Worm (Caenorhabditis elegans): ENCODE results near the gene disl-2.

disl-2 gene

DNA sequence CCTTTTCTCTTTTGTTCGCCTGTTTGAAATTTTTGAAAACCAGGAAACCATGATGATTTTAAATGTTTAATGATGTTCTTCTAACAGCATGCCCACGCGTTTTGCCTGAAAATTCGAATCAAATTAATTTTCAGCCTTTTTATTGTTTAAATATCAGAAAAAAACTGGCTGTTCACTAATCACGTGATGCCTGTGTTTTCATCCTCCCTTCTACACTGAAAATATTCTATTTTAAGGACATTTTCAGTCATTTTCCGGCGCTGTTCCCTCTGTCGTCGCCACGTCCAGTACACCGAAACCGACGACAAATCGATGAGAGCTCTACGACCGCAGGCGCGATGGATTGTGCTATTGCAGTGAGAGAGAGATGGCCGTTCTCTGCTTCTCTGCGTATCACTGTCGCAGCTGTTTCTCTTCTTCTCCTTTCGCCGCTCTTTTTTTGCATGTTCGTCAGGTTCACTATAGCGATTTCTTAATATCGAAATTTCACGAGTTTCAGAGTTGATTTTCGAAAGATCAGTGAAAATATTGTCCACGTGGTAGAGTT lies 6.9 kb downstream of the disl-2 start, which contains the start of gene F48E8.8 (continued):
- TF ChIP-seq ZK546.5 (tag; optimal IDR thresholded peaks at IDR 0.05) (no peak), mes-2 (tag; optimal IDR thresholded peaks at IDR 0.05; ENCODE audit: poor library complexity, severe bottlenecking) (peak; percentile 73), lir-3 (tag; optimal IDR thresholded peaks at IDR 0.05) (no peak), ceh-28 (tag; optimal IDR thresholded peaks at IDR 0.05) (no peak), nhr-28 (tag; optimal IDR thresholded peaks at IDR 0.05) (peak; percentile 45), ZK337.2 (GFP tag; IDR thresholded peaks at IDR 0.05) (no peak), dmd-8 (GFP tag; IDR thresholded peaks at IDR 0.05) (no peak), vab-7 (GFP tag; IDR thresholded peaks at IDR 0.05) (0 out of 2 replicates have a peak, but pooled peaks have one; percentile 12), unc-39 (tag; optimal IDR thresholded peaks at IDR 0.05) (no peak), zfp-3 (GFP tag; conservative IDR thresholded peaks at IDR 0.05) (no peak), gei-8 (GFP tag; optimal IDR thresholded peaks at IDR 0.05) (no peak), ama-1 (optimal IDR thresholded peaks at IDR 0.05) (no peak), dve-1 (tag; optimal IDR thresholded peaks at IDR 0.05; ENCODE audit: insufficient read depth) (peak; percentile 68), daf-16 (GFP tag; optimal IDR thresholded peaks at IDR 0.05) (peak in 1 of 2 experiments; percentile 21), daf-16 (tag; optimal IDR thresholded peaks at IDR 0.05) (peak; percentile 12), nhr-25 (tag; optimal IDR thresholded peaks at IDR 0.05; ENCODE audit: borderline replicate concordance, insufficient read depth) (no peak), T26A8.4 (GFP tag; IDR thresholded peaks at IDR 0.05) (no peak), F10B5.3 (tag; optimal IDR thresholded peaks at IDR 0.05) (no peak), D1046.2 (GFP tag; IDR thresholded peaks at IDR 0.05) (no peak), dpl-1 (GFP tag; optimal IDR thresholded peaks at IDR 0.05) (peak; percentile 54), nhr-42 (GFP tag; IDR thresholded peaks at IDR 0.05) (no peak), Y5F2A.4 (GFP tag; optimal IDR thresholded peaks at IDR 0.05) (no peak), saeg-2 (GFP tag; IDR thresholded peaks at IDR 0.05) (no peak), set-16 (GFP tag; IDR thresholded peaks at IDR 0.05) (peak; percentile 44; the same call in 1 of the 2 replicates), ztf-7 (tag; optimal IDR thresholded peaks at IDR 0.05) (no peak), php-3 (GFP tag; IDR thresholded peaks at IDR 0.05) (no peak), hlh-11 (tag; optimal IDR thresholded peaks at IDR 0.05) (peak; percentile 93), nhr-11 (tag; optimal IDR thresholded peaks at IDR 0.05) (peak; percentile 12), F37D6.2 (tag; optimal IDR thresholded peaks at IDR 0.05) (no peak), dmd-6 (GFP tag; IDR thresholded peaks at IDR 0.05) (peak; percentile 51), Y75B8A.6 (GFP tag; IDR thresholded peaks at IDR 0.05) (no peak)

DNA sequence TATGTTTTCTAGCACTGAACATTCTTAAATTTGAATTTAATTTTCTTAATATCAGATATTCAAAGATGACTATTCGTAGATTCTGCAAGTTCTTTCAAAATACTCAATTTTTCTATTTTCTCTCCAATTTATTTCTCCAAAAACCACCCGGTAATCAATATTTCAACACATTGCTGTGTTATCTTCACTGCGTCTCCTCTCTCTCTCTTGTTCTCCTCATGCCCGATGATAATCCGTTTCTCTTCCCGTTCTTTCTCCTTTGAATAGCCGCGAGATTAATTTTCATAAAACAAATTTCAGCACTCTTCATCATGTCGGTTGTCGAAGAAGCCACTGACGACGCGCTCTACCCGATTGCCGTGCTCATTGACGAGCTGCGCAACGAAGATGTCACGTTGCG lies 7.5 kb downstream of the disl-2 start, which contains the start of gene paa-1:
Gene paa-1 (plus strand): TSS at position 301 of the 400 bp plus-strand sequence.
- TF ChIP-seq unc-62 (GFP tag; optimal IDR thresholded peaks at IDR 0.05 in 1 of 2) = no peak
- no peak for TF ChIP-seq unc-62 (tag; optimal IDR thresholded peaks at IDR 0.05)
- TF ChIP-seq nhr-102 (tag; optimal IDR thresholded peaks at IDR 0.05) = no peak
- TF ChIP-seq lin-15B (tag; optimal IDR thresholded peaks at IDR 0.05) = no peak
- no peak for TF ChIP-seq aly-2 (tag; optimal IDR thresholded peaks at IDR 0.05)
- TF ChIP-seq F10B5.3 (tag; optimal IDR thresholded peaks at IDR 0.05) = no peak
- no peak for TF ChIP-seq dmd-6 (GFP tag; IDR thresholded peaks at IDR 0.05)
- TF ChIP-seq dpl-1 (GFP tag; optimal IDR thresholded peaks at IDR 0.05) = no peak
- TF ChIP-seq Y75B8A.6 (GFP tag; IDR thresholded peaks at IDR 0.05) = no peak
- TF ChIP-seq ZK546.5 (tag; optimal IDR thresholded peaks at IDR 0.05) = no peak
- no peak for TF ChIP-seq cey-2 (tag; optimal IDR thresholded peaks at IDR 0.05; ENCODE audit: borderline replicate concordance, insufficient read depth)
- no peak for TF ChIP-seq unc-39 (tag; optimal IDR thresholded peaks at IDR 0.05)
- no peak for TF ChIP-seq mxl-3 (GFP tag; optimal IDR thresholded peaks at IDR 0.05)
- no peak for TF ChIP-seq T20F7.1 (GFP tag; optimal IDR thresholded peaks at IDR 0.05)
- TF ChIP-seq lin-13 (GFP tag; optimal IDR thresholded peaks at IDR 0.05) = no peak
- TF ChIP-seq ceh-28 (tag; optimal IDR thresholded peaks at IDR 0.05) = no peak
- no peak for TF ChIP-seq pqm-1 (tag; optimal IDR thresholded peaks at IDR 0.05)
- no peak for TF ChIP-seq set-16 (GFP tag; IDR thresholded peaks at IDR 0.05)
- TF ChIP-seq zfp-2 (tag; optimal IDR thresholded peaks at IDR 0.05) = no peak
- no peak for TF ChIP-seq jun-1 (tag; optimal IDR thresholded peaks at IDR 0.05)
- no peak for TF ChIP-seq nhr-237 (tag; optimal IDR thresholded peaks at IDR 0.05)
